Fruit fly (Drosophila melanogaster): ENCODE measurements around the gene CG42375.

CG42375 gene

dm6 chr3R:13822602-13823220 lies 43.3 kb downstream of the CG42375 start:
- TF ChIP-seq Dfd (GFP tag; optimal IDR thresholded peaks at IDR 0.05) (no peak), h (GFP tag; optimal IDR thresholded peaks at IDR 0.05) (no peak), usp (GFP tag; optimal IDR thresholded peaks at IDR 0.05) (no peak), Rel (GFP tag; optimal IDR thresholded peaks at IDR 0.05) (no peak), Rel (tag; optimal IDR thresholded peaks at IDR 0.05) (no peak), Dif (GFP tag; optimal IDR thresholded peaks at IDR 0.05; ENCODE audit: partially characterized antibody) (no peak), pan (optimal IDR thresholded peaks at IDR 0.05) (no peak), Mio (GFP tag; optimal IDR thresholded peaks at IDR 0.05) (no peak), Jra (GFP tag; optimal IDR thresholded peaks at IDR 0.05) (no peak), sv (GFP tag; optimal IDR thresholded peaks at IDR 0.05) (no peak), woc (GFP tag; optimal IDR thresholded peaks at IDR 0.05) (no peak), foxo (GFP tag; optimal IDR thresholded peaks at IDR 0.05) (no peak), HLH106 (tag; optimal IDR thresholded peaks at IDR 0.05) (no peak), sage (GFP tag; optimal IDR thresholded peaks at IDR 0.05) (no peak), dl (GFP tag; optimal IDR thresholded peaks at IDR 0.05; ENCODE audit: insufficient read depth in 1 of 2, partially characterized antibody in 2 of 2) (no peak), br (GFP tag; optimal IDR thresholded peaks at IDR 0.05) (no peak), ey (GFP tag; optimal IDR thresholded peaks at IDR 0.05) (no peak), CG9705 (GFP tag; optimal IDR thresholded peaks at IDR 0.05) (no peak)

dm6 chr3R:13827953-13828922 lies 48.8 kb downstream of the CG42375 start, which contains the start of gene Mst87F:
Mst87F (minus strand) TSS chr3R:13828008.
- no peak for TF ChIP-seq Rel (GFP tag; optimal IDR thresholded peaks at IDR 0.05)
- peak; percentile 29 for TF ChIP-seq Rel (tag; optimal IDR thresholded peaks at IDR 0.05)
- no peak for TF ChIP-seq ey (GFP tag; optimal IDR thresholded peaks at IDR 0.05)

Measured in whole organism, wandering third instar larva.